Fruit fly (Drosophila melanogaster) whole organism, prepupa: ENCODE results near the gene CG15571.

Experiments used
- CG34406 ChIP-seq: fragments of 200-800 bp; sonication (Bioruptor generic); optimal IDR thresholded peaks from 3 replicates; lab custom pipeline; 2016; ENCODE audit warnings: missing biosample characterization, missing genetic modification characterization
- CG6163 ChIP-seq: fragments of 200-800 bp; sonication (Bioruptor generic); IDR thresholded peaks from 3 replicates; pipeline ENCODE4 v1.3.6; 2022; ENCODE audit warnings: missing biosample characterization, missing genetic modification characterization
- CG6792 ChIP-seq: fragments of 200-800 bp; sonication (Bioruptor generic); optimal IDR thresholded peaks from 3 replicates; lab custom pipeline; 2016; ENCODE audit warnings: missing biosample characterization, missing genetic modification characterization
- CG8319 ChIP-seq: fragments of 200-800 bp; sonication (Bioruptor generic); optimal IDR thresholded peaks from 3 replicates; lab custom pipeline; 2016; ENCODE audit warnings: missing biosample characterization, missing genetic modification characterization
- Eip93F ChIP-seq: fragments of 200-800 bp; sonication (Bioruptor generic); optimal IDR thresholded peaks from 2 replicates; lab custom pipeline; 2016; ENCODE audit warnings: missing biosample characterization, mild to moderate bottlenecking, missing genetic modification characterization
- Hr38 ChIP-seq: sonication (Bioruptor generic); optimal IDR thresholded peaks from 2 replicates; lab custom pipeline; 2016; ENCODE audit warnings: missing biosample characterization, missing genetic modification characterization
- Hr39 ChIP-seq: fragments of 200-800 bp; sonication (Bioruptor generic); optimal IDR thresholded peaks from 2 replicates; lab custom pipeline; 2016; ENCODE audit warnings: missing biosample characterization, missing genetic modification characterization
- OdsH ChIP-seq: fragments of 200-800 bp; sonication (Bioruptor generic); optimal IDR thresholded peaks from 3 replicates; lab custom pipeline; 2016; ENCODE audit warnings: missing biosample characterization, missing genetic modification characterization
- acj6 ChIP-seq: fragments of 200-800 bp; sonication (Bioruptor generic); optimal IDR thresholded peaks from 3 replicates; lab custom pipeline; 2016; ENCODE audit warnings: missing biosample characterization, missing genetic modification characterization
- dsx ChIP-seq: fragments of 200-800 bp; optimal IDR thresholded peaks from 3 replicates; lab custom pipeline; 2019; ENCODE audit warnings: missing biosample characterization, mild to moderate bottlenecking, missing genetic modification characterization, moderate library complexity; ENCODE audit not compliant: poor library complexity, severe bottlenecking
- fd59A ChIP-seq: fragments of 200-800 bp; sonication (Bioruptor generic); optimal IDR thresholded peaks from 2 replicates; lab custom pipeline; 2017; ENCODE audit warnings: missing biosample characterization, mild to moderate bottlenecking, missing genetic modification characterization, missing genetic modification reagents
- ss ChIP-seq, 2 experiments: fragments of 200-800 bp; sonication (Bioruptor generic); optimal IDR thresholded peaks; 2 replicates in 1 of 2; 3 replicates in 1 of 2; lab custom pipeline; 2017 to 2018; ENCODE audit warnings: mild to moderate bottlenecking in 2 of 2, missing biosample characterization in 2 of 2, missing genetic modification characterization in 2 of 2, moderate library complexity in 1 of 2

dm6 chrX:4242726-4243125, 25.5 kb upstream of the CG15571 start, which contains the start of gene Femcoat:
- TF ChIP-seq CG8319 (GFP tag; lab: Kevin White, UChicago) (no peak), CG6792 (no peak), Eip93F (GFP tag; lab: Kevin White, UChicago) (no peak), Hr38 (GFP tag; lab: Kevin White, UChicago) (no peak), acj6 (no peak), fd59A (GFP tag; lab: Kevin White, UChicago) (no peak), Hr39 (GFP tag; lab: Kevin White, UChicago) (no peak), ss (GFP tag; optimal IDR thresholded peaks at IDR 0.05; lab: Kevin White, UChicago) (no peak), OdsH (GFP tag; lab: Kevin White, UChicago) (no peak), CG34406 (GFP tag; lab: Kevin White, UChicago) (no peak), CG6163 (no peak), dsx (GFP tag; lab: Kevin White, UChicago) (no peak)
